Worm (Caenorhabditis elegans) whole organism, mixed stage, embryonic: ENCODE data around the gene Y7A5A.7.

Experiments
- ceh-39 ChIP-seq: fragments of 150-350 bp; optimal IDR thresholded peaks from 2 replicates; lab custom pipeline; 2014; ENCODE audit warnings: missing biosample characterization, missing genetic modification characterization
- elt-1 ChIP-seq: sonication (generic microtip); optimal IDR thresholded peaks from 2 replicates; lab custom pipeline; 2017; ENCODE audit warnings: missing genetic modification characterization, mild to moderate bottlenecking, missing compliant biosample characterization, antibody characterized with exemption, moderate library complexity, borderline replicate concordance; ENCODE audit not compliant: insufficient read depth
- elt-3 ChIP-seq: fragments of 150-350 bp; optimal IDR thresholded peaks from 2 replicates; lab custom pipeline; 2014; ENCODE audit warnings: missing biosample characterization, missing genetic modification characterization
- lin-13 ChIP-seq: fragments of 150-350 bp; optimal IDR thresholded peaks from 2 replicates; lab custom pipeline; 2014; ENCODE audit warnings: missing biosample characterization, missing genetic modification characterization
- nhr-237 ChIP-seq: fragments of 150-350 bp; optimal IDR thresholded peaks from 2 replicates; lab custom pipeline; 2014; ENCODE audit warnings: missing biosample characterization, missing genetic modification characterization
- nhr-28 ChIP-seq: fragments of 150-350 bp; optimal IDR thresholded peaks from 2 replicates; lab custom pipeline; 2014; ENCODE audit warnings: missing biosample characterization, missing genetic modification characterization
- sem-2 ChIP-seq: fragments of 200-800 bp; sonication (Bioruptor generic); optimal IDR thresholded peaks from 2 replicates; lab custom pipeline; 2018; ENCODE audit warnings: mild to moderate bottlenecking, missing genetic modification characterization, missing compliant biosample characterization
- unc-120 ChIP-seq: sonication (generic microtip); optimal IDR thresholded peaks from 2 replicates; lab custom pipeline; 2017; ENCODE audit warnings: missing genetic modification characterization, missing compliant biosample characterization; ENCODE audit not compliant: poor library complexity, severe bottlenecking

- TF ChIP-seq sem-2 (GFP tag; lab: Kevin White, UChicago) = no peak
- TF ChIP-seq nhr-237 (tag; lab: Kevin White, UChicago) = no peak
- TF ChIP-seq elt-1 (tag; lab: Kevin White, UChicago) = no peak
- no peak for TF ChIP-seq lin-13
- no peak for TF ChIP-seq elt-3
- TF ChIP-seq unc-120 = no peak
- no peak for TF ChIP-seq ceh-39 (tag; lab: Kevin White, UChicago)
- no peak for TF ChIP-seq nhr-28
Measured at ce11 chrX:15779503-15779902, 24.5 kb downstream of the Y7A5A.7 start.
